Fruit fly (Drosophila melanogaster) whole organism, pupa: ENCODE data around the gene CG14445.

ENCODE experiments used
- CG10348 ChIP-seq: fragments of 200-800 bp; sonication (Bioruptor generic); IDR thresholded peaks from 2 replicates; pipeline ENCODE4 v1.3.6; 2022; ENCODE audit warnings: missing biosample characterization, missing genetic modification characterization
- CG12605 ChIP-seq: fragments of 200-800 bp; sonication (Bioruptor generic); IDR thresholded peaks from 2 replicates; pipeline ENCODE4 v1.3.6; 2022; ENCODE audit warnings: missing biosample characterization, missing genetic modification characterization
- CG13204 ChIP-seq: fragments of 200-800 bp; sonication (Bioruptor generic); optimal IDR thresholded peaks from 2 replicates; lab custom pipeline; 2018; ENCODE audit warnings: missing biosample characterization, mild to moderate bottlenecking, missing genetic modification characterization, moderate library complexity
- CG14655 ChIP-seq: fragments of 200-800 bp; sonication (Bioruptor generic); optimal IDR thresholded peaks from 3 replicates; lab custom pipeline; 2017; ENCODE audit warnings: mild to moderate bottlenecking, missing biosample characterization, missing genetic modification reagents, missing genetic modification characterization
- CG15710 ChIP-seq: fragments of 200-800 bp; sonication (Bioruptor generic); optimal IDR thresholded peaks from 2 replicates; lab custom pipeline; 2018; ENCODE audit warnings: missing biosample characterization, mild to moderate bottlenecking, missing genetic modification characterization, moderate library complexity
- CG17806 ChIP-seq: fragments of 200-800 bp; sonication (Bioruptor generic); optimal IDR thresholded peaks from 2 replicates; lab custom pipeline; 2018; ENCODE audit warnings: missing biosample characterization, mild to moderate bottlenecking, missing genetic modification characterization, moderate library complexity
- CG32121 ChIP-seq: fragments of 200-800 bp; sonication (Bioruptor generic); IDR thresholded peaks from 2 replicates; pipeline ENCODE4 v1.3.6; 2022; ENCODE audit warnings: missing biosample characterization, missing genetic modification characterization
- CG34367 ChIP-seq: fragments of 200-800 bp; sonication (Bioruptor generic); optimal IDR thresholded peaks from 2 replicates; lab custom pipeline; 2018; ENCODE audit warnings: missing biosample characterization, mild to moderate bottlenecking, missing genetic modification characterization
- CG4496 ChIP-seq: fragments of 200-800 bp; sonication (Bioruptor generic); IDR thresholded peaks from 3 replicates; pipeline ENCODE4 v1.3.6; 2022; ENCODE audit warnings: missing biosample characterization, missing genetic modification characterization
- CG8159 ChIP-seq: fragments of 200-800 bp; sonication (Bioruptor generic); optimal IDR thresholded peaks from 3 replicates; lab custom pipeline; 2018; ENCODE audit warnings: missing biosample characterization, mild to moderate bottlenecking, missing genetic modification characterization, moderate library complexity
- CG8301 ChIP-seq: fragments of 200-800 bp; sonication (Bioruptor generic); optimal IDR thresholded peaks from 2 replicates; lab custom pipeline; 2018; ENCODE audit warnings: missing biosample characterization, mild to moderate bottlenecking, missing genetic modification characterization
- CG9948 ChIP-seq: fragments of 200-800 bp; sonication (Bioruptor generic); optimal IDR thresholded peaks from 2 replicates; lab custom pipeline; 2018; ENCODE audit warnings: missing biosample characterization, mild to moderate bottlenecking, missing genetic modification characterization, moderate library complexity
- D1 ChIP-seq: fragments of 200-800 bp; sonication (Bioruptor generic); optimal IDR thresholded peaks from 2 replicates; lab custom pipeline; 2018; ENCODE audit warnings: missing biosample characterization, mild to moderate bottlenecking, missing genetic modification characterization, moderate library complexity
- EcR ChIP-seq: fragments of 200-800 bp; sonication (Bioruptor generic); optimal IDR thresholded peaks from 3 replicates; lab custom pipeline; 2019; ENCODE audit warnings: missing biosample characterization, missing genetic modification characterization, mild to moderate bottlenecking, moderate library complexity, missing genetic modification reagents
- Ets98B ChIP-seq: fragments of 200-800 bp; sonication (Bioruptor generic); IDR thresholded peaks from 2 replicates; pipeline ENCODE4 v1.3.6; 2022; ENCODE audit warnings: missing biosample characterization, missing genetic modification characterization
- Pif1A ChIP-seq: fragments of 200-800 bp; sonication (Bioruptor generic); optimal IDR thresholded peaks from 3 replicates; lab custom pipeline; 2016; ENCODE audit warnings: missing biosample characterization, missing genetic modification characterization
- Pif1B ChIP-seq: fragments of 200-800 bp; sonication (Bioruptor generic); optimal IDR thresholded peaks from 3 replicates; lab custom pipeline; 2016; ENCODE audit warnings: missing biosample characterization, missing genetic modification characterization
- Snoo ChIP-seq: fragments of 200-800 bp; sonication (Bioruptor generic); optimal IDR thresholded peaks from 3 replicates; lab custom pipeline; 2017; ENCODE audit warnings: missing biosample characterization, mild to moderate bottlenecking, missing genetic modification characterization, inconsistent platforms
- fd96Ca ChIP-seq: fragments of 200-800 bp; sonication (Bioruptor generic); IDR thresholded peaks from 3 replicates; pipeline ENCODE4 v1.3.6; 2022; ENCODE audit warnings: missing biosample characterization, missing genetic modification characterization
- gl ChIP-seq: fragments of 200-800 bp; sonication (Bioruptor generic); optimal IDR thresholded peaks from 2 replicates; lab custom pipeline; 2018; ENCODE audit warnings: missing biosample characterization, mild to moderate bottlenecking, missing genetic modification characterization
- rn ChIP-seq: fragments of 200-800 bp; sonication (Bioruptor generic); IDR thresholded peaks from 2 replicates; pipeline ENCODE4 v1.3.6; 2022; ENCODE audit warnings: missing biosample characterization, missing genetic modification characterization

CG14445 gene

dm6 chrX:6254617-6255349, 17.7 kb downstream of the CG14445 start:
- TF ChIP-seq CG8159 (tag; lab: Kevin White, UChicago) (no peak), fd96Ca (GFP tag; lab: Robert Waterston, UW) (0 out of 3 replicates have a peak, but pooled peaks have one; percentile 29), CG4496 (GFP tag; lab: Robert Waterston, UW) (0 out of 3 replicates have a peak, but pooled peaks have one; percentile 34)

- TF ChIP-seq CG34367 (no peak), CG15710 (tag; lab: Kevin White, UChicago) (peak; percentile 11), Pif1B (GFP tag; lab: Kevin White, UChicago) (peak; percentile 6), rn (GFP tag; lab: Robert Waterston, UW) (no peak), CG10348 (GFP tag; lab: Robert Waterston, UW) (no peak), EcR (no peak), D1 (tag; lab: Kevin White, UChicago) (no peak), CG8301 (tag; lab: Kevin White, UChicago) (no peak), Ets98B (GFP tag; lab: Robert Waterston, UW) (no peak)
- TF ChIP-seq, all 21 proteins: peak for 2
Measured at dm6 chrX:6255414-6255915, 18.4 kb downstream of the CG14445 start, which contains the start of the genes Rbcn-3A and Spx. Gene Rbcn-3A, minus strand, starts transcription at chrX:6255487. Gene Spx, plus strand, starts transcription at chrX:6255822.

- no peak for TF ChIP-seq CG9948 (tag; lab: Kevin White, UChicago)
- TF ChIP-seq Ets98B (GFP tag; lab: Robert Waterston, UW): no peak
- TF ChIP-seq CG8301 (tag; lab: Kevin White, UChicago): no peak
- no peak for TF ChIP-seq fd96Ca (GFP tag; lab: Robert Waterston, UW)
- no peak for TF ChIP-seq D1 (tag; lab: Kevin White, UChicago)
- no peak for TF ChIP-seq CG34367
- no peak for TF ChIP-seq CG8159 (tag; lab: Kevin White, UChicago)
- no peak for TF ChIP-seq Pif1A (GFP tag; lab: Kevin White, UChicago)
- TF ChIP-seq CG12605: no peak
- no peak for TF ChIP-seq Pif1B (GFP tag; lab: Kevin White, UChicago)
- no peak for TF ChIP-seq CG14655 (GFP tag; lab: Kevin White, UChicago)
- TF ChIP-seq gl (tag; lab: Kevin White, UChicago): no peak
Measured at dm6 chrX:6259696-6260095, 22.6 kb downstream of the CG14445 start.

- TF ChIP-seq CG15710 (tag; lab: Kevin White, UChicago) (no peak), CG14655 (GFP tag; lab: Kevin White, UChicago) (no peak), CG34367 (no peak), fd96Ca (GFP tag; lab: Robert Waterston, UW) (no peak), CG10348 (GFP tag; lab: Robert Waterston, UW) (no peak), Snoo (tag; lab: Kevin White, UChicago) (no peak), CG12605 (no peak), CG4496 (GFP tag; lab: Robert Waterston, UW) (no peak)
Measured at dm6 chrX:6260900-6261299, 23.8 kb downstream of the CG14445 start, which contains the start of gene Josd. Gene Josd, plus strand, starts transcription at chrX:6261169.

- TF ChIP-seq CG12605: no peak
- peak; percentile 57 for TF ChIP-seq CG8301 (tag; lab: Kevin White, UChicago)
- TF ChIP-seq fd96Ca (GFP tag; lab: Robert Waterston, UW): 0 out of 3 replicates have a peak, but pooled peaks have one; percentile 48
- no peak for TF ChIP-seq CG4496 (GFP tag; lab: Robert Waterston, UW)
- TF ChIP-seq CG34367: peak; percentile 16
- TF ChIP-seq CG32121 (GFP tag; lab: Robert Waterston, UW): peak; percentile 69
- no peak for TF ChIP-seq gl (tag; lab: Kevin White, UChicago)
- no peak for TF ChIP-seq D1 (tag; lab: Kevin White, UChicago)
- no peak for TF ChIP-seq EcR
- TF ChIP-seq Pif1B (GFP tag; lab: Kevin White, UChicago): no peak
- peak; percentile 25; the same call in 1 of the 2 replicates for TF ChIP-seq Ets98B (GFP tag; lab: Robert Waterston, UW)
- TF ChIP-seq Snoo (tag; lab: Kevin White, UChicago): no peak
- no peak for TF ChIP-seq CG13204 (GFP tag; lab: Kevin White, UChicago)
- TF ChIP-seq Pif1A (GFP tag; lab: Kevin White, UChicago): peak; percentile 14
- peak; percentile 32 for TF ChIP-seq CG8159 (tag; lab: Kevin White, UChicago)
- TF ChIP-seq CG15710 (tag; lab: Kevin White, UChicago): peak; percentile 32
- peak; percentile 21 for TF ChIP-seq CG17806 (tag; lab: Kevin White, UChicago)
- TF ChIP-seq CG10348 (GFP tag; lab: Robert Waterston, UW): no peak
- TF ChIP-seq CG14655 (GFP tag; lab: Kevin White, UChicago): no peak
- TF ChIP-seq rn (GFP tag; lab: Robert Waterston, UW): 0 out of 2 replicates have a peak, but pooled peaks have one; percentile 15
- peak; percentile 39 for TF ChIP-seq CG9948 (tag; lab: Kevin White, UChicago)
Measured at dm6 chrX:6263614-6264130, 26.6 kb downstream of the CG14445 start.

- TF ChIP-seq fd96Ca (GFP tag; lab: Robert Waterston, UW) (no peak), D1 (tag; lab: Kevin White, UChicago) (no peak), Pif1A (GFP tag; lab: Kevin White, UChicago) (no peak), rn (GFP tag; lab: Robert Waterston, UW) (no peak), gl (tag; lab: Kevin White, UChicago) (no peak), CG32121 (GFP tag; lab: Robert Waterston, UW) (no peak), CG10348 (GFP tag; lab: Robert Waterston, UW) (no peak), CG34367 (no peak), Snoo (tag; lab: Kevin White, UChicago) (no peak), Pif1B (GFP tag; lab: Kevin White, UChicago) (no peak), CG12605 (no peak), CG14655 (GFP tag; lab: Kevin White, UChicago) (no peak), CG8159 (tag; lab: Kevin White, UChicago) (no peak), CG4496 (GFP tag; lab: Robert Waterston, UW) (no peak)
Measured at dm6 chrX:6264456-6264855, 27.3 kb downstream of the CG14445 start.
